Worm (Caenorhabditis elegans) whole organism, L1 larva: Measurements from ENCODE around the gene ZC239.6.

Experiments
- ces-1 ChIP-seq: fragments of 150-350 bp; optimal IDR thresholded peaks from 2 replicates; lab custom pipeline; 2014; ENCODE audit warnings: missing biosample characterization, missing genetic modification reagents, missing genetic modification characterization
- elt-2 ChIP-seq: sonication (generic microtip); optimal IDR thresholded peaks from 2 replicates; lab custom pipeline; 2016; ENCODE audit warnings: missing genetic modification characterization, mild to moderate bottlenecking, inconsistent platforms, missing compliant biosample characterization, missing genetic modification reagents
- fkh-10 ChIP-seq: sonication (generic microtip); optimal IDR thresholded peaks from 2 replicates; lab custom pipeline; 2017; ENCODE audit warnings: missing biosample characterization, missing genetic modification reagents, missing genetic modification characterization
- fkh-4 ChIP-seq: sonication (generic microtip); optimal IDR thresholded peaks from 2 replicates; lab custom pipeline; 2016; ENCODE audit warnings: missing compliant biosample characterization, missing genetic modification characterization, borderline replicate concordance
- fos-1 ChIP-seq: fragments of 150-350 bp; optimal IDR thresholded peaks from 2 replicates; lab custom pipeline; 2014; ENCODE audit warnings: missing biosample characterization, missing genetic modification characterization
- lin-13 ChIP-seq: fragments of 150-350 bp; optimal IDR thresholded peaks from 2 replicates; lab custom pipeline; 2014; ENCODE audit warnings: missing biosample characterization, missing genetic modification reagents, missing genetic modification characterization
- mef-2 ChIP-seq: fragments of 150-350 bp; optimal IDR thresholded peaks from 2 replicates; lab custom pipeline; 2014; ENCODE audit warnings: missing biosample characterization, missing genetic modification characterization
- mep-1 ChIP-seq: fragments of 150-350 bp; optimal IDR thresholded peaks from 2 replicates; lab custom pipeline; 2014; ENCODE audit warnings: missing biosample characterization, missing genetic modification characterization
- nhr-76 ChIP-seq: sonication (generic microtip); optimal IDR thresholded peaks from 2 replicates; lab custom pipeline; 2017; ENCODE audit warnings: missing biosample characterization, missing genetic modification characterization
- pqm-1 ChIP-seq: sonication (generic microtip); optimal IDR thresholded peaks from 3 replicates; lab custom pipeline; 2017; ENCODE audit warnings: missing biosample characterization, missing genetic modification characterization
- snpc-4 ChIP-seq: fragments of 150-350 bp; optimal IDR thresholded peaks from 2 replicates; lab custom pipeline; 2014; ENCODE audit warnings: missing biosample characterization, missing genetic modification characterization
- sptf-1 ChIP-seq: fragments of 150-350 bp; optimal IDR thresholded peaks from 2 replicates; lab custom pipeline; 2014; ENCODE audit warnings: missing biosample characterization, missing genetic modification characterization
- ztf-11 ChIP-seq, 2 experiments: sonication (generic microtip); optimal IDR thresholded peaks; 2 replicates each; lab custom pipeline; 2016 to 2017; ENCODE audit warnings: missing genetic modification characterization in 2 of 2, missing biosample characterization in 1 of 2, missing compliant biosample characterization in 1 of 2

DNA sequence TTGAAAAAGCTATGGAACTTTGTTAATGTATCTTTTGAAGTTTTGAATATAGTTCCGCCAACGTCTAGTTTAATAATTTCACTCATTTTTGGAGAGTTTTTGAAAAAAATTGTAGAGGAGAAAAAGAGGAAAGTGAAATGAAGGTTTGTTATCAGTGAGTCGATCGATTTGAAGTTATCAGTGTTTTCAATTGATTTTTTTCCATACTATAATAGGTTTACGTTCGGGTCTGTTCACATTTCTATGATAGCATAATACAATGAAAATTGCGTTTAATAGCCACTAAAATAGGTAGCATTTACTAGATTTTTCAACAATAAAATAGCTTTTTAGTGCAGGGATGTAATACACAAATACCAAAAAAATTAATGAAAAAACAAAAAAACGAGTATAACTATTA lies 15.8 kb downstream of the ZC239.6 start, which contains the start of gene ZC239.16:
- TF ChIP-seq fkh-10 (no peak), ztf-11 (tag; optimal IDR thresholded peaks at IDR 0.05; lab: Kevin White, UChicago) (no peak), elt-2 (tag; lab: Kevin White, UChicago) (peak; percentile 44), nhr-76 (no peak), pqm-1 (tag; lab: Kevin White, UChicago) (no peak), snpc-4 (no peak), fkh-4 (tag; lab: Kevin White, UChicago) (no peak), mef-2 (tag; lab: Kevin White, UChicago) (no peak), ces-1 (no peak), lin-13 (GFP tag; lab: Kevin White, UChicago) (no peak), fos-1 (tag; lab: Kevin White, UChicago) (no peak), sptf-1 (tag; lab: Kevin White, UChicago) (no peak), mep-1 (tag; lab: Kevin White, UChicago) (no peak)
